Worm (Caenorhabditis elegans) whole organism, young adult: Measurements from ENCODE around the gene K01G5.10.
A peak's percentile ranks its signal among the peaks of the same experiment; 100 is the strongest.

Experiments
- attf-3 ChIP-seq: fragments of 200-800 bp; sonication (Bioruptor generic); conservative IDR thresholded peaks from 2 replicates; pipeline ENCODE4 v1.3.6; 2022; ENCODE audit warnings: missing genetic modification reagents, missing genetic modification characterization, missing compliant biosample characterization
- attf-6 ChIP-seq: fragments of 200-800 bp; sonication (Bioruptor generic); IDR thresholded peaks from 2 replicates; pipeline ENCODE4 v1.3.6; 2022; ENCODE audit warnings: missing genetic modification reagents, missing genetic modification characterization, missing compliant biosample characterization
- ceh-27 ChIP-seq: fragments of 200-800 bp; sonication (Bioruptor generic); optimal IDR thresholded peaks from 2 replicates; lab custom pipeline; 2018; ENCODE audit warnings: mild to moderate bottlenecking, missing genetic modification characterization, moderate library complexity, missing compliant biosample characterization
- dpff-1 ChIP-seq: sonication (generic microtip); optimal IDR thresholded peaks from 2 replicates; lab custom pipeline; 2017; ENCODE audit warnings: mild to moderate bottlenecking, missing genetic modification characterization, missing compliant biosample characterization
- dpl-1 ChIP-seq: fragments of 150-350 bp; optimal IDR thresholded peaks from 2 replicates; lab custom pipeline; 2014; ENCODE audit warnings: missing biosample characterization, missing genetic modification reagents, missing genetic modification characterization
- hmg-1.2 ChIP-seq: fragments of 200-800 bp; sonication (Bioruptor generic); IDR thresholded peaks from 2 replicates; pipeline ENCODE4 v1.3.6; 2022; ENCODE audit warnings: missing genetic modification reagents, missing genetic modification characterization, missing compliant biosample characterization
- nhr-179 ChIP-seq: sonication (generic microtip); optimal IDR thresholded peaks from 2 replicates; lab custom pipeline; 2016; ENCODE audit warnings: mild to moderate bottlenecking, missing genetic modification characterization, missing compliant biosample characterization
- tlf-1 ChIP-seq: fragments of 200-800 bp; sonication (Bioruptor generic); optimal IDR thresholded peaks from 2 replicates; lab custom pipeline; 2018; ENCODE audit warnings: mild to moderate bottlenecking, missing genetic modification characterization, missing compliant biosample characterization
- unc-62 ChIP-seq: fragments of 150-350 bp; optimal IDR thresholded peaks from 2 replicates; lab custom pipeline; 2014; ENCODE audit warnings: missing biosample characterization, missing genetic modification reagents, missing genetic modification characterization

ce11 chrIII:10807236-10807635 is 48.9 kb upstream of the K01G5.10 start:
- TF ChIP-seq tlf-1 (GFP tag; lab: Kevin White, UChicago) = peak; percentile 89
- TF ChIP-seq attf-3 (GFP tag; lab: Robert Waterston, UW) = no peak
- TF ChIP-seq dpl-1 (GFP tag; lab: Kevin White, UChicago) = peak; percentile 93
- no peak for TF ChIP-seq nhr-179
- no peak for TF ChIP-seq unc-62
- no peak for TF ChIP-seq ceh-27
- peak; percentile 57; the same call in 1 of the 2 replicates for TF ChIP-seq hmg-1.2 (GFP tag; lab: Robert Waterston, UW)
- no peak for TF ChIP-seq dpff-1 (tag; lab: Kevin White, UChicago)
- 0 out of 2 replicates have a peak, but pooled peaks have one; percentile 43 for TF ChIP-seq attf-6 (GFP tag; lab: Robert Waterston, UW)
